Worm (Caenorhabditis elegans): ENCODE results near the gene T11G6.2.

Gene T11G6.2

ce11 chrIV:10842232-10842631, 16.1 kb downstream of the T11G6.2 start:
- TF ChIP-seq lin-15B (tag; optimal IDR thresholded peaks at IDR 0.05): no peak
- no peak for TF ChIP-seq sea-2 (GFP tag; optimal IDR thresholded peaks at IDR 0.05)
- TF ChIP-seq nhr-28 (tag; optimal IDR thresholded peaks at IDR 0.05): no peak

- TF ChIP-seq mml-1 (tag; optimal IDR thresholded peaks at IDR 0.05) (no peak), eor-1 (tag; optimal IDR thresholded peaks at IDR 0.05) (no peak), lin-15B (tag; optimal IDR thresholded peaks at IDR 0.05) (no peak), tbx-2 (tag; optimal IDR thresholded peaks at IDR 0.05) (no peak), aly-2 (tag; optimal IDR thresholded peaks at IDR 0.05) (no peak), elt-2 (tag; optimal IDR thresholded peaks at IDR 0.05) (no peak), nhr-77 (tag; optimal IDR thresholded peaks at IDR 0.05) (no peak), pqm-1 (tag; optimal IDR thresholded peaks at IDR 0.05) (no peak), lin-39 (tag; optimal IDR thresholded peaks at IDR 0.05) (no peak), egl-5 (tag; optimal IDR thresholded peaks at IDR 0.05) (no peak), zag-1 (tag; optimal IDR thresholded peaks at IDR 0.05) (no peak), elt-1 (tag; optimal IDR thresholded peaks at IDR 0.05) (no peak)
Measured at ce11 chrIV:10832148-10832547, 26.1 kb downstream of the T11G6.2 start, which contains the start of gene best-15. TSS of gene best-15 (minus strand) at chrIV:10832248.

ce11 chrIV:10828049-10828448, 30.2 kb downstream of the T11G6.2 start, which contains the start of gene npax-3:
TSS of gene npax-3 (minus strand) at chrIV:10828149.
- TF ChIP-seq nhr-43 (tag; optimal IDR thresholded peaks at IDR 0.05; ENCODE audit: poor library complexity, severe bottlenecking) (no peak), nhr-76 (tag; optimal IDR thresholded peaks at IDR 0.05) (no peak), lin-15B (tag; optimal IDR thresholded peaks at IDR 0.05) (no peak), nhr-23 (tag; optimal IDR thresholded peaks at IDR 0.05) (no peak), fkh-10 (GFP tag; optimal IDR thresholded peaks at IDR 0.05) (no peak), elt-2 (tag; optimal IDR thresholded peaks at IDR 0.05) (no peak), eor-1 (tag; optimal IDR thresholded peaks at IDR 0.05) (no peak), pha-4 (tag; optimal IDR thresholded peaks at IDR 0.05) (no peak)

- peak; percentile 18 for TF ChIP-seq nhr-43 (tag; optimal IDR thresholded peaks at IDR 0.05; ENCODE audit: poor library complexity, severe bottlenecking)
- TF ChIP-seq lin-15B (tag; optimal IDR thresholded peaks at IDR 0.05): no peak
Measured at ce11 chrIV:10826029-10826428, 32.3 kb downstream of the T11G6.2 start.

- peak; percentile 32 for TF ChIP-seq ama-1 (optimal IDR thresholded peaks at IDR 0.05)
- TF ChIP-seq lin-15B (tag; optimal IDR thresholded peaks at IDR 0.05): no peak
Measured at ce11 chrIV:10825383-10825782, 32.9 kb downstream of the T11G6.2 start.

DNA sequence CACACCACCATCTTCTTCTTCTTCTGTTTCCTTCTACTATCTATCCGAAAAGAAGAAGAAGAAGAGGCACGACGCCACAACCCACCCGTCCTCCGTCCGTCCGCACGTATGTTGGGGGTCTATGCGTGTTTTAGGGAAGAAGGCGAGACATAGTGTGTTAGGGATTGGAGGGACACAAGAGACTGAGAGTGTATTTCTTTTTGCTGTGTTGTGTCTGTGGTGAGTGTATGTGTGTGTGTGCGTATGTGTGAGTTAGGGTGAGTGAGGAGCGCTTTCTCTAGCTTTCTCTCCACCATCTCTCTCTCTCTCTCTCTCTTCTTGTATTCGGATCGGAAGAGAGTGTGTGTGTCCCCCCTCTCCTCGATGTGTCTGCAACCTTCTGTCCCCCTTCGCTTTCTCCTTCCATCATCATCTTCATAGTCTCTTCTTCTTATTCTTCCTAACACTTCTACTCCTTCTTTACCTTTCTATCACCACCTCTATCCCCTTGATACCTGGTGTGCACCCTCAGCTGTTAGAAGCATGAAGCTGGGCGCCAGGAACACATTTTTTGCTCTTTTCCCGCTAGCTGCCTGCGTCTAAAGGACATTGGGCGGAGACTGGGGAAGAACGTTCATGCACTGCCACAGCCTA, 36.5 kb downstream of the T11G6.2 start:
- TF ChIP-seq elt-1 (tag; optimal IDR thresholded peaks at IDR 0.05) (peak; percentile 71), snpc-4 (tag; optimal IDR thresholded peaks at IDR 0.05) (peak; percentile 72), nhr-76 (tag; optimal IDR thresholded peaks at IDR 0.05) (no peak), mml-1 (tag; optimal IDR thresholded peaks at IDR 0.05) (no peak), ztf-11 (tag; optimal IDR thresholded peaks at IDR 0.05) (no peak), pqm-1 (tag; optimal IDR thresholded peaks at IDR 0.05) (peak; percentile 74), fkh-10 (GFP tag; optimal IDR thresholded peaks at IDR 0.05) (peak; percentile 49), ama-1 (optimal IDR thresholded peaks at IDR 0.05) (peak; percentile 36), fkh-2 (tag; optimal IDR thresholded peaks at IDR 0.05) (no peak), lin-15B (tag; optimal IDR thresholded peaks at IDR 0.05) (peak; percentile 59), ceh-28 (tag; optimal IDR thresholded peaks at IDR 0.05) (peak; percentile 72), lsy-12 (tag; optimal IDR thresholded peaks at IDR 0.05) (peak; percentile 3), mdl-1 (tag; optimal IDR thresholded peaks at IDR 0.05) (no peak), unc-62 (GFP tag; optimal IDR thresholded peaks at IDR 0.05) (peak; percentile 77), zag-1 (tag; optimal IDR thresholded peaks at IDR 0.05) (peak; percentile 59), egl-27 (tag; optimal IDR thresholded peaks at IDR 0.05) (peak; percentile 74), jun-1 (tag; optimal IDR thresholded peaks at IDR 0.05) (peak; percentile 94), nhr-43 (tag; optimal IDR thresholded peaks at IDR 0.05; ENCODE audit: poor library complexity, severe bottlenecking) (peak; percentile 73), hmg-11 (tag; optimal IDR thresholded peaks at IDR 0.05) (peak; percentile 92), nhr-23 (tag; optimal IDR thresholded peaks at IDR 0.05) (peak; percentile 82), sea-2 (GFP tag; optimal IDR thresholded peaks at IDR 0.05) (no peak), nhr-237 (tag; optimal IDR thresholded peaks at IDR 0.05) (no peak), ztf-4 (tag; optimal IDR thresholded peaks at IDR 0.05) (no peak), skn-1 (tag; optimal IDR thresholded peaks at IDR 0.05) (peak; percentile 91), nhr-25 (tag; optimal IDR thresholded peaks at IDR 0.05) (peak; percentile 93), ceh-82 (tag; optimal IDR thresholded peaks at IDR 0.05) (no peak), eor-1 (tag; optimal IDR thresholded peaks at IDR 0.05) (no peak), lin-39 (tag; optimal IDR thresholded peaks at IDR 0.05) (peak; percentile 80), pha-4 (tag; optimal IDR thresholded peaks at IDR 0.05) (peak; percentile 88), nhr-67 (tag; optimal IDR thresholded peaks at IDR 0.05) (peak; percentile 8), ceh-16 (tag; optimal IDR thresholded peaks at IDR 0.05) (no peak), ZK546.5 (tag; optimal IDR thresholded peaks at IDR 0.05) (no peak), fos-1 (tag; optimal IDR thresholded peaks at IDR 0.05) (peak; percentile 84), nhr-11 (tag; optimal IDR thresholded peaks at IDR 0.05) (peak; percentile 88), nhr-12 (tag; optimal IDR thresholded peaks at IDR 0.05) (no peak)
